Worm (Caenorhabditis elegans) whole organism, young adult: ENCODE measurements around the gene best-6.

Source experiments
- F23B12.7 ChIP-seq: sonication (generic microtip); optimal IDR thresholded peaks from 2 replicates; lab custom pipeline; 2017; ENCODE audit warnings: missing genetic modification characterization, mild to moderate bottlenecking, missing compliant biosample characterization, antibody characterized with exemption, moderate library complexity; ENCODE audit not compliant: insufficient read depth
- pha-4 ChIP-seq: fragments of 150-350 bp; sonication (generic microtip); optimal IDR thresholded peaks from 2 replicates; lab custom pipeline; 2014; ENCODE audit warnings: missing biosample characterization, missing genetic modification reagents, missing genetic modification characterization
- tbp1 ChIP-seq: fragments of 200-800 bp; sonication (Bioruptor generic); optimal IDR thresholded peaks from 2 replicates; lab custom pipeline; 2018; ENCODE audit warnings: mild to moderate bottlenecking, missing genetic modification characterization, missing compliant biosample characterization
- zfh-2 ChIP-seq: fragments of 200-800 bp; sonication (Bioruptor generic); conservative IDR thresholded peaks from 2 replicates; pipeline ENCODE4 v1.3.6; 2022; ENCODE audit warnings: missing genetic modification reagents, missing genetic modification characterization, missing compliant biosample characterization
- ztf-6 ChIP-seq: fragments of 200-800 bp; sonication (Bioruptor generic); IDR thresholded peaks from 2 replicates; pipeline ENCODE4 v1.3.6; 2022; ENCODE audit warnings: missing genetic modification reagents, missing genetic modification characterization, missing compliant biosample characterization

- TF ChIP-seq tbp1 (GFP tag; lab: Kevin White, UChicago) (no peak), F23B12.7 (tag; lab: Kevin White, UChicago) (no peak), zfh-2 (GFP tag; lab: Robert Waterston, UW) (no peak), pha-4 (tag; lab: Kevin White, UChicago) (no peak), ztf-6 (GFP tag; lab: Robert Waterston, UW) (no peak)
Measured at ce11 chrIV:5028978-5029377, at the start of gene best-6, which contains the start of gene C09B9.2.
